Worm (Caenorhabditis elegans) whole organism, early embryonic: ENCODE data around the gene K05D4.9.

ENCODE experiments used
- B0310.2 ChIP-seq: sonication (generic microtip); optimal IDR thresholded peaks from 2 replicates; lab custom pipeline; 2016; ENCODE audit warnings: mild to moderate bottlenecking, missing genetic modification characterization, missing compliant biosample characterization
- F13C5.2 ChIP-seq: sonication (generic microtip); optimal IDR thresholded peaks from 2 replicates; lab custom pipeline; 2017; ENCODE audit warnings: mild to moderate bottlenecking, missing genetic modification characterization, inconsistent platforms, missing compliant biosample characterization
- aly-1 ChIP-seq: sonication (generic microtip); optimal IDR thresholded peaks from 2 replicates; lab custom pipeline; 2016; ENCODE audit warnings: missing genetic modification characterization, missing compliant biosample characterization
- ama-1 ChIP-seq: fragments of 150-350 bp; optimal IDR thresholded peaks from 2 replicates; lab custom pipeline; 2014
- ceh-13 ChIP-seq: fragments of 200-800 bp; sonication (Bioruptor generic); optimal IDR thresholded peaks from 2 replicates; lab custom pipeline; 2018; ENCODE audit warnings: mild to moderate bottlenecking, missing genetic modification characterization, missing compliant biosample characterization
- ceh-36 ChIP-seq: sonication (generic microtip); optimal IDR thresholded peaks from 2 replicates; lab custom pipeline; 2016; ENCODE audit warnings: missing genetic modification characterization, inconsistent platforms, missing compliant biosample characterization
- ets-7 ChIP-seq: sonication (generic microtip); optimal IDR thresholded peaks from 2 replicates; lab custom pipeline; 2016; ENCODE audit warnings: missing genotype, missing genetic modification characterization, missing compliant biosample characterization
- flt-1 ChIP-seq: fragments of 200-800 bp; sonication (Bioruptor generic); IDR thresholded peaks from 2 replicates; pipeline ENCODE4 v1.3.6; 2022; ENCODE audit warnings: missing genetic modification characterization, missing compliant biosample characterization
- hmbx-1 ChIP-seq: sonication (generic microtip); optimal IDR thresholded peaks from 2 replicates; lab custom pipeline; 2016; ENCODE audit warnings: mild to moderate bottlenecking, missing genetic modification characterization, missing compliant biosample characterization
- hmg-4 ChIP-seq: fragments of 200-800 bp; sonication (Bioruptor generic); optimal IDR thresholded peaks from 2 replicates; lab custom pipeline; 2018; ENCODE audit warnings: mild to moderate bottlenecking, missing genetic modification characterization, missing compliant biosample characterization
- hnd-1 ChIP-seq: sonication (generic microtip); optimal IDR thresholded peaks from 2 replicates; lab custom pipeline; 2016; ENCODE audit warnings: missing genetic modification characterization, missing compliant biosample characterization
- pes-1 ChIP-seq: fragments of 200-800 bp; sonication (Bioruptor generic); IDR thresholded peaks from 2 replicates; pipeline ENCODE4 v1.3.6; 2022; ENCODE audit warnings: missing genetic modification reagents, missing genetic modification characterization, missing compliant biosample characterization
- scrt-1 ChIP-seq: fragments of 200-800 bp; sonication (Bioruptor generic); IDR thresholded peaks from 2 replicates; pipeline ENCODE4 v1.3.6; 2022; ENCODE audit warnings: missing genetic modification characterization, missing compliant biosample characterization
- sea-1 ChIP-seq: fragments of 200-800 bp; sonication (Bioruptor generic); conservative IDR thresholded peaks from 2 replicates; pipeline ENCODE4 v1.3.6; 2022; ENCODE audit warnings: missing genetic modification characterization, missing compliant biosample characterization
- tbx-11 ChIP-seq: fragments of 200-800 bp; sonication (Bioruptor generic); IDR thresholded peaks from 2 replicates; pipeline ENCODE4 v1.3.6; 2022; ENCODE audit warnings: missing genetic modification characterization, missing compliant biosample characterization
- tbx-37 ChIP-seq: fragments of 200-800 bp; sonication (Bioruptor generic); conservative IDR thresholded peaks from 2 replicates; pipeline ENCODE4 v1.3.6; 2022; ENCODE audit warnings: missing genetic modification reagents, missing genetic modification characterization, missing compliant biosample characterization
- tra-4 ChIP-seq: sonication (generic microtip); optimal IDR thresholded peaks from 2 replicates; lab custom pipeline; 2017; ENCODE audit warnings: missing genetic modification characterization, missing compliant biosample characterization

The K05D4.9 gene

ce11 chrV:16159594-16159993 lies 12.0 kb downstream of the K05D4.9 start, which contains the start of gene F10A3.17:
Gene F10A3.17, minus strand, starts transcription at chrV:16159694.
- TF ChIP-seq pes-1 (GFP tag; lab: Robert Waterston, UW) (no peak), aly-1 (tag; lab: Kevin White, UChicago) (no peak), ceh-13 (GFP tag; lab: Kevin White, UChicago) (no peak), B0310.2 (tag; lab: Kevin White, UChicago) (no peak), F13C5.2 (tag; lab: Kevin White, UChicago) (no peak), tbx-11 (GFP tag; lab: Robert Waterston, UW) (no peak), flt-1 (GFP tag; lab: Robert Waterston, UW) (no peak), ets-7 (no peak), scrt-1 (no peak), hnd-1 (tag; lab: Kevin White, UChicago) (no peak), tra-4 (tag; lab: Kevin White, UChicago) (no peak), tbx-37 (no peak)

ce11 chrV:16158391-16158790 lies 13.2 kb downstream of the K05D4.9 start, which contains the start of gene str-99:
Gene str-99, minus strand, starts transcription at chrV:16158491.
- TF ChIP-seq ama-1 (lab: Kevin White, UChicago) (no peak), sea-1 (no peak), tbx-37 (no peak), tra-4 (tag; lab: Kevin White, UChicago) (no peak), aly-1 (tag; lab: Kevin White, UChicago) (no peak), hmbx-1 (tag; lab: Kevin White, UChicago) (no peak), flt-1 (GFP tag; lab: Robert Waterston, UW) (no peak), ceh-36 (tag; lab: Kevin White, UChicago) (no peak), F13C5.2 (tag; lab: Kevin White, UChicago) (no peak), scrt-1 (no peak), hmg-4 (GFP tag; lab: Kevin White, UChicago) (no peak), hnd-1 (tag; lab: Kevin White, UChicago) (no peak), B0310.2 (tag; lab: Kevin White, UChicago) (no peak), ceh-13 (GFP tag; lab: Kevin White, UChicago) (no peak), pes-1 (GFP tag; lab: Robert Waterston, UW) (no peak), ets-7 (no peak), tbx-11 (GFP tag; lab: Robert Waterston, UW) (no peak)

ce11 chrV:16155111-16155510 lies 16.5 kb downstream of the K05D4.9 start, which contains the start of gene str-97:
Gene str-97, minus strand, starts transcription at chrV:16155211.
- TF ChIP-seq scrt-1 = no peak
- no peak for TF ChIP-seq ceh-36 (tag; lab: Kevin White, UChicago)
- TF ChIP-seq sea-1 = no peak
- no peak for TF ChIP-seq tbx-11 (GFP tag; lab: Robert Waterston, UW)
- no peak for TF ChIP-seq aly-1 (tag; lab: Kevin White, UChicago)
- TF ChIP-seq tbx-37 = no peak
- no peak for TF ChIP-seq flt-1 (GFP tag; lab: Robert Waterston, UW)
- TF ChIP-seq pes-1 (GFP tag; lab: Robert Waterston, UW) = no peak
- no peak for TF ChIP-seq hmg-4 (GFP tag; lab: Kevin White, UChicago)
- TF ChIP-seq B0310.2 (tag; lab: Kevin White, UChicago) = no peak
- TF ChIP-seq F13C5.2 (tag; lab: Kevin White, UChicago) = no peak
- no peak for TF ChIP-seq tra-4 (tag; lab: Kevin White, UChicago)

ce11 chrV:16153375-16153774 lies 18.2 kb downstream of the K05D4.9 start, which contains the start of gene str-254:
Gene str-254, minus strand, starts transcription at chrV:16153475.
- TF ChIP-seq hmbx-1 (tag; lab: Kevin White, UChicago) = no peak
- no peak for TF ChIP-seq F13C5.2 (tag; lab: Kevin White, UChicago)
- TF ChIP-seq tbx-37 = no peak
- no peak for TF ChIP-seq sea-1
- TF ChIP-seq hnd-1 (tag; lab: Kevin White, UChicago) = no peak
- no peak for TF ChIP-seq flt-1 (GFP tag; lab: Robert Waterston, UW)
- TF ChIP-seq ceh-13 (GFP tag; lab: Kevin White, UChicago) = no peak
- TF ChIP-seq ets-7 = no peak
- TF ChIP-seq ama-1 (lab: Kevin White, UChicago) = no peak
- no peak for TF ChIP-seq aly-1 (tag; lab: Kevin White, UChicago)
- no peak for TF ChIP-seq B0310.2 (tag; lab: Kevin White, UChicago)
- no peak for TF ChIP-seq tbx-11 (GFP tag; lab: Robert Waterston, UW)
- no peak for TF ChIP-seq tra-4 (tag; lab: Kevin White, UChicago)
- TF ChIP-seq scrt-1 = no peak
- TF ChIP-seq hmg-4 (GFP tag; lab: Kevin White, UChicago) = no peak

ce11 chrV:16148805-16149204 lies 22.8 kb downstream of the K05D4.9 start, which contains the start of gene F10A3.4:
Gene F10A3.4, plus strand, starts transcription at chrV:16149105.
- TF ChIP-seq ceh-36 (tag; lab: Kevin White, UChicago) (no peak), flt-1 (GFP tag; lab: Robert Waterston, UW) (no peak), F13C5.2 (tag; lab: Kevin White, UChicago) (no peak), B0310.2 (tag; lab: Kevin White, UChicago) (no peak), hnd-1 (tag; lab: Kevin White, UChicago) (no peak), ets-7 (no peak)

ce11 chrV:16145009-16145408 lies 26.6 kb downstream of the K05D4.9 start:
- TF ChIP-seq ets-7 (no peak), ceh-36 (tag; lab: Kevin White, UChicago) (no peak), ceh-13 (GFP tag; lab: Kevin White, UChicago) (no peak), flt-1 (GFP tag; lab: Robert Waterston, UW) (no peak), sea-1 (no peak), ama-1 (lab: Kevin White, UChicago) (no peak), tbx-11 (GFP tag; lab: Robert Waterston, UW) (no peak), B0310.2 (tag; lab: Kevin White, UChicago) (no peak), scrt-1 (no peak), hmg-4 (GFP tag; lab: Kevin White, UChicago) (no peak), hnd-1 (tag; lab: Kevin White, UChicago) (no peak), F13C5.2 (tag; lab: Kevin White, UChicago) (no peak), hmbx-1 (tag; lab: Kevin White, UChicago) (no peak), aly-1 (tag; lab: Kevin White, UChicago) (no peak), pes-1 (GFP tag; lab: Robert Waterston, UW) (no peak)

ce11 chrV:16143066-16143581 lies 28.5 kb downstream of the K05D4.9 start, which contains the start of gene fbxa-88:
Gene fbxa-88, minus strand, starts transcription at chrV:16143116.
- TF ChIP-seq ceh-13 (GFP tag; lab: Kevin White, UChicago) = no peak
- no peak for TF ChIP-seq ets-7
- TF ChIP-seq tbx-37 = no peak
- TF ChIP-seq F13C5.2 (tag; lab: Kevin White, UChicago) = no peak
- no peak for TF ChIP-seq aly-1 (tag; lab: Kevin White, UChicago)
- no peak for TF ChIP-seq tra-4 (tag; lab: Kevin White, UChicago)
- no peak for TF ChIP-seq sea-1
- TF ChIP-seq B0310.2 (tag; lab: Kevin White, UChicago) = no peak
- TF ChIP-seq ama-1 (lab: Kevin White, UChicago) = no peak
- TF ChIP-seq hmbx-1 (tag; lab: Kevin White, UChicago) = no peak
- TF ChIP-seq hnd-1 (tag; lab: Kevin White, UChicago) = no peak
- TF ChIP-seq ceh-36 (tag; lab: Kevin White, UChicago) = no peak
- TF ChIP-seq scrt-1 = no peak
- no peak for TF ChIP-seq pes-1 (GFP tag; lab: Robert Waterston, UW)
